Fruit fly (Drosophila melanogaster) whole organism: ENCODE measurements around the gene Drak.

Experiments
- CG8478 ChIP-seq: fragments of >200 bp; optimal IDR thresholded peaks from 2 replicates; lab custom pipeline; 2018; ENCODE audit warnings: inconsistent platforms
- EcR ChIP-seq, 2 experiments: fragments of >200 bp; optimal IDR thresholded peaks; 2 replicates each; lab custom pipeline; 2017; ENCODE audit warnings: missing biosample characterization in 2 of 2, missing genetic modification characterization in 2 of 2, missing genetic modification reagents in 2 of 2
- pan ChIP-seq: fragments of >200 bp; optimal IDR thresholded peaks from 2 replicates; lab custom pipeline; 2017
- psq ChIP-seq: fragments of >200 bp; optimal IDR thresholded peaks from 2 replicates; lab custom pipeline; 2017
- usp ChIP-seq: fragments of >200 bp; optimal IDR thresholded peaks from 2 replicates; lab custom pipeline; 2017; ENCODE audit warnings: missing biosample characterization, missing genetic modification characterization, mixed read lengths

- TF ChIP-seq psq (lab: Kevin White, UChicago) (no peak), CG8478 (lab: Kevin White, UChicago) (no peak), EcR (GFP tag; optimal IDR thresholded peaks at IDR 0.05; lab: Kevin White, UChicago) (no peak), pan (lab: Kevin White, UChicago) (no peak), usp (GFP tag; lab: Kevin White, UChicago) (no peak)
Measured at dm6 chrX:11457149-11457548, 35.8 kb upstream of the Drak start.
